Fruit fly (Drosophila melanogaster): ENCODE results near the gene CG9458.

The CG9458 gene

DNA sequence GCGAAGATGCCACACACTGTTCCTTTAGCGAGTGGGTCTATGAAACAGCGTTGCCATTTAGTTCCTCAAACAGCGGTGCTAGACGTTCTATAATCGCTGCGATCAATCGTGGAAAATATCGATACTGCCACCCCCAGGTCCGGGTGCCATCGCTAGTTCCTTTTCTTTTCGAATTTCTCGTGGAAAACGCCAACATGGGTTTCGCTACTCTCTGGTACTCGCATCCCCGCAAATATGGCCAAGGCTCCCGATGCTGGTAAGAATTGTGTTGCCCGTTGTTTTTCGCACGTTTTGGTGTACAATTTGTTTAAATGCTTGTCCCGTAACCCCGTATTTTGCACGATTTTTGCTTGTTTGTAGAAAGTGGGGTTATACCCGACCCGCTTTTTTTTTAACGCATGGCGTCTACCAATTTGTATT lies 41.7 kb downstream of the CG9458 start, which contains the start of gene RpS29 (continued):
- TF ChIP-seq CG14965 (GFP tag; optimal IDR thresholded peaks at IDR 0.05; ENCODE audit: borderline replicate concordance) (peak; percentile 21), CG18262 (tag; optimal IDR thresholded peaks at IDR 0.05) (peak; percentile 47), CG12659 (GFP tag; optimal IDR thresholded peaks at IDR 0.05) (peak; percentile 92), al (GFP tag; IDR thresholded peaks at IDR 0.05) (peak; percentile 72), CG4820 (GFP tag; optimal IDR thresholded peaks at IDR 0.05) (peak; percentile 52), grau (tag; optimal IDR thresholded peaks at IDR 0.05) (peak; percentile 76), h (optimal IDR thresholded peaks at IDR 0.05) (no peak), CG1529 (GFP tag; optimal IDR thresholded peaks at IDR 0.05) (peak; percentile 32), CG6272 (GFP tag; IDR thresholded peaks at IDR 0.05) (peak; percentile 83), CG10654 (GFP tag; optimal IDR thresholded peaks at IDR 0.05) (peak; percentile 82), CG12071 (GFP tag; optimal IDR thresholded peaks at IDR 0.05) (peak; percentile 72), CG16815 (GFP tag; optimal IDR thresholded peaks at IDR 0.05) (peak; percentile 2), lab (GFP tag; optimal IDR thresholded peaks at IDR 0.05) (peak; percentile 93), amos (GFP tag; IDR thresholded peaks at IDR 0.05; ENCODE audit: partially characterized antibody) (peak; percentile 99), CG2678 (tag; optimal IDR thresholded peaks at IDR 0.05) (peak; percentile 68), sens (GFP tag) (peak; percentile 95), sc (optimal IDR thresholded peaks at IDR 0.05) (no peak), sc (GFP tag; optimal IDR thresholded peaks at IDR 0.05) (no peak), cato (GFP tag; optimal IDR thresholded peaks at IDR 0.05; ENCODE audit: borderline replicate concordance) (peak; percentile 38), BEAF-32 (GFP tag; optimal IDR thresholded peaks at IDR 0.05) (peak; percentile 98), CG17802 (tag; optimal IDR thresholded peaks at IDR 0.05) (peak; percentile 53), ase (GFP tag; IDR thresholded peaks at IDR 0.05) (peak; percentile 65; the same call in 2 of the 3 replicates), CG8478 (optimal IDR thresholded peaks at IDR 0.05) (no peak), CG9932 (GFP tag; IDR thresholded peaks at IDR 0.05) (peak; percentile 95), zf30C (GFP tag; optimal IDR thresholded peaks at IDR 0.05) (peak; percentile 57), cas (GFP tag; IDR thresholded peaks at IDR 0.05) (peak; percentile 68; the same call in 1 of the 2 replicates), sens-2 (GFP tag; IDR thresholded peaks at IDR 0.05) (no peak; the same call in 1 of the 2 replicates), fd96Cb (tag; optimal IDR thresholded peaks at IDR 0.05) (peak; percentile 8), CG17912 (GFP tag; optimal IDR thresholded peaks at IDR 0.05) (peak; percentile 88), BtbVII (GFP tag; optimal IDR thresholded peaks at IDR 0.05) (peak; percentile 78), CG10959 (GFP tag; IDR thresholded peaks at IDR 0.05) (peak; percentile 41; the same call in 1 of the 2 replicates), crol (GFP tag; IDR thresholded peaks at IDR 0.05) (no peak), sim (GFP tag; IDR thresholded peaks at IDR 0.05) (no peak), CG2202 (tag; optimal IDR thresholded peaks at IDR 0.05) (peak; percentile 47), nom (GFP tag; optimal IDR thresholded peaks at IDR 0.05) (peak; percentile 78), tio (GFP tag; optimal IDR thresholded peaks at IDR 0.05) (no peak), nau (GFP tag; optimal IDR thresholded peaks at IDR 0.05) (no peak), CG18599 (GFP tag; optimal IDR thresholded peaks at IDR 0.05) (peak; percentile 86), Dll (GFP tag; IDR thresholded peaks at IDR 0.05; ENCODE audit: partially characterized antibody) (peak; percentile 91), fru (optimal IDR thresholded peaks at IDR 0.05) (no peak), CkIIα-i1 (GFP tag; IDR thresholded peaks at IDR 0.05) (0 out of 2 replicates have a peak, but pooled peaks have one; percentile 33), CG12744 (GFP tag; optimal IDR thresholded peaks at IDR 0.05) (peak; percentile 77), CG8765 (GFP tag; IDR thresholded peaks at IDR 0.05) (no peak), dm (GFP tag; optimal IDR thresholded peaks at IDR 0.05) (peak; percentile 97), ci (GFP tag; IDR thresholded peaks at IDR 0.05) (peak; percentile 93), CG15696 (tag; optimal IDR thresholded peaks at IDR 0.05) (peak; percentile 58), CG14441 (GFP tag; IDR thresholded peaks at IDR 0.05) (peak; percentile 77), Awh (GFP tag; IDR thresholded peaks at IDR 0.05) (no peak), Eip74EF (GFP tag; optimal IDR thresholded peaks at IDR 0.05) (peak in 1 of 2 experiments; percentile 69), pita (GFP tag; optimal IDR thresholded peaks at IDR 0.05) (no peak), nerfin-1 (tag; optimal IDR thresholded peaks at IDR 0.05) (peak; percentile 75)
